Worm (Caenorhabditis elegans): ENCODE results near the gene C49C8.6.

ce11 chrIV:8650696-8651095, 7.3 kb downstream of the C49C8.6 start, which contains the start of gene C49C8.2:
- no peak for TF ChIP-seq ama-1 (optimal IDR thresholded peaks at IDR 0.05)
- TF ChIP-seq fkh-10 (GFP tag; optimal IDR thresholded peaks at IDR 0.05) = no peak
- TF ChIP-seq pros-1 (tag; optimal IDR thresholded peaks at IDR 0.05) = no peak
- TF ChIP-seq ceh-2 (tag; optimal IDR thresholded peaks at IDR 0.05) = no peak
- TF ChIP-seq ceh-22 (tag; optimal IDR thresholded peaks at IDR 0.05) = no peak
- no peak for TF ChIP-seq ztf-16 (tag; optimal IDR thresholded peaks at IDR 0.05)
- no peak for TF ChIP-seq Y22D7AL.16 (tag; optimal IDR thresholded peaks at IDR 0.05)
- TF ChIP-seq pqm-1 (tag; optimal IDR thresholded peaks at IDR 0.05) = no peak
- TF ChIP-seq nhr-232 (tag; optimal IDR thresholded peaks at IDR 0.05) = no peak
- no peak for TF ChIP-seq tbx-2 (tag; optimal IDR thresholded peaks at IDR 0.05)
- TF ChIP-seq elt-2 (tag; optimal IDR thresholded peaks at IDR 0.05) = no peak
- no peak for TF ChIP-seq dve-1 (tag; optimal IDR thresholded peaks at IDR 0.05)
- no peak for TF ChIP-seq npax-4 (tag; optimal IDR thresholded peaks at IDR 0.05)
- no peak for TF ChIP-seq ets-4 (tag; optimal IDR thresholded peaks at IDR 0.05)

Measured in whole organism, late embryonic.